Fruit fly (Drosophila melanogaster): ENCODE measurements around the gene ct.
A peak's percentile ranks its signal among the peaks of the same experiment; 100 is the strongest.

The ct gene

DNA sequence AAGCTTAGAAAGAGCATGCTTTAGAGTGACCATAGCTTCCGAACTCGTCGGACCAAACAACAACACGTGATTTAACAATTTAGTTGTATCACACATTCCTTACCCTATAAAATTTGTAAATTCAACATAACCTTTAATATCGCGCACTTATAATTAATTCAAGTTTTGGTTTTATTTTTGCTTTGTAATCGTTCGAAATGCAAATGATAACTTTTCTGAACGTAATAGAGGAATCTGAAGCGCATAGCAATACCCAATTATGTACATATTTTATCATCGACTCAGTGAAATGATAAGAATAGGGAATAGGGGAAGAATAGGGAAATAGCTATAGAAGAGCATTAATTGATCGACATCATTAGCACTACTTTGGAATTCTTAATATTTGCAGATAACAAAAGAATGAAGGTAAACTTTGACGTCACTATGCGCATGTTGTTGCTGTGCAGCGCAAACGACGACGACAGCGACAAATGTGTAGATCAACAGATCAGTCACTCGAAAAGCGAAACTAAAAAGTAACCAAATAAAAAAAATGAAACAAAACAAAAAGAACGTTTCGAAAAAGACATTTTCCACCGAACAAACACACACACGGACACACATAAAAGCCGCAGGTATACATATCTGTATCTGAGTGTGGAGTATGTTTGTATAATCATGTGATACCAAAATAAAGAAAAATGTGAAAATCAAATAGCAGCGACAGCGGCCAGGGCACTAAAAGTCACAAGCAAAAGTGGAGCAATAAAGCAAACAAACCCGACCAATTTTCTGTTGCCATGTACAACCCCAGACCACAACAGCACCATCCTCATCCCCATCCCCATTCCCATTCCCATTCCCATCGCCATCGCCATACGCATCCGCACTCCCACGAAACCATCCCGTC lies 99.4 kb downstream of the ct start:
- TF ChIP-seq pan (optimal IDR thresholded peaks at IDR 0.05) (peak; percentile 58), psq (optimal IDR thresholded peaks at IDR 0.05) (no peak), CG8478 (optimal IDR thresholded peaks at IDR 0.05) (no peak)

DNA sequence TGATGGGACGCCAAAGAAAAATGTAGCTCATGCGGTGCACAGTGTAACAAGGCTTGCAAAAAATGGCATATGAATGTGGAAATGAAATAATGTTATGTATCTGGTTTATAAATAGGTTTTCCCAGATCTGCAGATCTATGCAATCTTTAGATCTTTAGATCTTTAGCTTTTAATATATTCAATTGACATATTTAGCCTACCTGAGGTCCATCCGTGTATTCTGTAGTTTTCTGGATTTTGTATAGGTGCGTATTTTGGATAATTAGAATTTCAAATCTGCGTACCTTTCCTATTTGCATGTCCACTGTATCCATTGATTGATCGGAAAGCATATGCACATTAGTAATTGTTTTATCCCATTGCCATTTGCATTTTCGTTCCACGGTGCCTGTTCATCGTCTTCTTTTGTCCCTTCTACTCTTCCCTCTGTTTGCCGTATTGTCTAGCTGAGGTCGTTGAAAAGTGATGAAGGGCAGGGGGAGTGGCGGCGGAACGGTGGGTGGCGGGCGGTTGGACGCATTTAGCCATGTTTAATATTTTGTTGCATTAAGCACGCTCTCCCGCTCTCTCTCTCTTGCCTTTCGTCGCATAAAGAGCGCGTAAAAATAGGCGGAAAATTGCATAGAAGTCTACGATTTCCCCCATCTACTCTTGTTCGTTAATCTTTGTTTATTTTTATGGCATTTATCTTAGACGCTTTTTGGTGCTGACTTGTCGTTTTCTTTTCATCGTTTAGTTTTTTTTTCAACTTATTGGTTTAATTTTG lies 100.9 kb downstream of the ct start, which contains the start of gene CHES-1-like:
TSS of gene CHES-1-like (minus strand) at position 444 of the 766 bp plus-strand sequence.
- TF ChIP-seq EcR (GFP tag; optimal IDR thresholded peaks at IDR 0.05) = no peak
- peak; percentile 58 for TF ChIP-seq Dll (optimal IDR thresholded peaks at IDR 0.05)
- TF ChIP-seq psq (optimal IDR thresholded peaks at IDR 0.05) = no peak

DNA sequence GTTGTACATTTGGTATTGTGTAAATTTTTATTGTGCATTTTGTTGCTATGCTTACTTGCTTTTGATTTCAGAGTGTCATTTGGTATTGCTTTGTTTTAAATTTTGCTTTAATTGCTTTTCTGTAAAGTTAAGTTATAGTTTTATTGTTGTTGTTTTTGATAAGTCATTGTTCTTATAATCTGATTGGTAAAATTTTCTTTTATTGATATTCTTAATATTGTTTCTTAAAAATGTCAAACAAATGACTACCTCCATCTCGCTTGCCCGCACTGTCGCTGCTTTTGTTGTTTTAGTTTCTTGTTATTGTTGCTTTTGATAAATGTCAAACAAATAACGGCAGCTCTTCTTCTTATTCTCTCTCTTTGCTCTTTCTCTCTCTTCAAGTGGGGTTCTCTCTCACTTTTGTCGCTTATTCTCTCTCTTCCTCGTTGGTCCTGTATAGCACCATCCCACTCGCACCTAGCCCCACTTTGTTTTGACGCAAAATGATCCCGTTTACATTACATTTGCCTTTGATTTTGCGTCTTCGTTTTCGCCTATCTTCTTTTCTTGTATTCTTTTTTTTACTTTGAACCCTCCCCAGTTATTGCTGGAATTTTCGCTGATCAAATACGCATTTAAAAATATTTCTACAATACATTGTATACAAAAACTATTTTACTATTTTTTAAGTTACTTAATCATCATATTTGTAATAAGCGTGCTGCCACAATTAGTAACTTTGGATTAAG lies 101.6 kb downstream of the ct start:
- TF ChIP-seq usp (GFP tag; optimal IDR thresholded peaks at IDR 0.05) (no peak), CG8478 (optimal IDR thresholded peaks at IDR 0.05) (no peak), EcR (GFP tag; optimal IDR thresholded peaks at IDR 0.05) (no peak), Dll (optimal IDR thresholded peaks at IDR 0.05) (no peak), psq (optimal IDR thresholded peaks at IDR 0.05) (no peak), pan (optimal IDR thresholded peaks at IDR 0.05) (no peak)

DNA sequence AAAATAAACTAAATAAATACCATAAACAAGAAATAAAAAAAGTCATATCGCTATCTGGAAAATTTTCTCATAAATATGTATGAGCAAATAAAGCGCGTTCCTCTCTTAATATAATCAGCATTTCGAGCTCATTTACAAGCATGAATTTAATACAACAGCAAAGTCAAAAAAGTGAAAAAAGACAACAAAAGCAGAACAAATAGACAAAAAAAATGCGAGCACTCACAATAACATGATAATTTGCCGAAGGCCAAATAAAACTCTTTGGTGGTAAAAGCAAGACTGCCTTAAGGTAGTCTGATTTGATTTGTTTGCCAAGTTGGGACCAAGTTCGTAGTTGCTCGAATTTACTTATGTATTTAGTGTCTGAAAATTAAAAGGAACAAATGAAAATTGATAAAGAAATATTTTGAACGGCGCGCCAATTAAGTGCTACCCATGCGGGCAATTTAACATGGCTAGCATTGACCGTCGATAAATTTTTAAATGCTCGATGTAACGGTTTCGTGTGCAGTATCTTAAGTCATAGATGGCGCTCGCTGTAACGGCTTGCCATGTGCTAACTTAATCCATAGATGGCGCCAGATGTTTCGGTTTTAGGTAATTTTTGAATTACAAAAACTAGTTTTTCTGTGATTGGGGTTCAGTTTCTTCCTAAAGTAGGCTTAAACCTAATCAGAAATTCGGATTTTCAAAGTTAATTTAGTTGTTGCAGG lies 102.4 kb downstream of the ct start:
- TF ChIP-seq CG8478 (optimal IDR thresholded peaks at IDR 0.05) = no peak
- no peak for TF ChIP-seq pan (optimal IDR thresholded peaks at IDR 0.05)
- no peak for TF ChIP-seq psq (optimal IDR thresholded peaks at IDR 0.05)
- no peak for TF ChIP-seq EcR (GFP tag; optimal IDR thresholded peaks at IDR 0.05)
- no peak for TF ChIP-seq usp (GFP tag; optimal IDR thresholded peaks at IDR 0.05)
- TF ChIP-seq Dll (optimal IDR thresholded peaks at IDR 0.05) = no peak

DNA sequence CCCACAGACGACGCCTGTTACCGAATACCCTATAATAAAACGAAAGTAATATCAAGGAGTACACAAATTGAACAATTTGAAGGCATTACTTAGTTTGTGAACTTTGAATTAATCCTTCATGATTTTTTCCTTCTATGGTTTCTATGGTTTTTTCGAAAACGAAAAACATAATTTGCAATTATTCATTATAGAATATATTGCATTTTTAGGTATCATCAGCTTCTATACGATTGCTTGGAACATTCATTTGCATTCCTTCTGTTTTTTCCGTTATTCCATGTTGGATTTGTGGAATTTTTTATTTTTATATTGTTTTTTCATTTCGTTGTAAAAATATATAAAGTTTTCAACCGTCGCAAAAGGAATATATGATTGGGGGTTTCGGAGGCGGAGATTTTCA lies 107.2 kb downstream of the ct start:
- TF ChIP-seq pan (optimal IDR thresholded peaks at IDR 0.05) (no peak), usp (GFP tag; optimal IDR thresholded peaks at IDR 0.05) (no peak), Dll (optimal IDR thresholded peaks at IDR 0.05) (no peak), psq (optimal IDR thresholded peaks at IDR 0.05) (no peak), EcR (GFP tag; optimal IDR thresholded peaks at IDR 0.05) (no peak), CG8478 (optimal IDR thresholded peaks at IDR 0.05) (no peak)

DNA sequence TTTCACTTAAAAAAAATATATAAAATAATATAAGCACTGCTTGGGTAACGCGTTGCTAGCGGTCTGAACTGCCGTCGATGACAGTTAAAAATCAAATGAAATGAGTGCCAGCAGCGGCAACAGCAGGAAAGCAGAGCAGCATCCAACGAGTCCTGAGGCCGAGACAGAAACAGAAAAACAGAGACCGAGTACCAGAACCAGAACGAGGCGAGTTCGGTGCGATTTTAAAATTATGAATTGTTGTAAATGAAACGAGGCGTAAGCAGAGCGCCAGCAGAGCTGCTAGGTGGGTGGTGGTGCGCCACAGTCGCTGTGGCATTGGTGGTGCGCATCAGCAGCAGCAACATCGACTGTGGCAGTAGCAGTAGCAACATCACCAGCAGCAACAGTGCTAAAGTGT lies 109.6 kb downstream of the ct start, which contains the start of gene CG15478:
TSS of gene CG15478 (minus strand) at position 101 of the 400 bp plus-strand sequence.
- TF ChIP-seq EcR (GFP tag; optimal IDR thresholded peaks at IDR 0.05) (no peak), Dll (optimal IDR thresholded peaks at IDR 0.05) (no peak), usp (GFP tag; optimal IDR thresholded peaks at IDR 0.05) (no peak), CG8478 (optimal IDR thresholded peaks at IDR 0.05) (no peak), psq (optimal IDR thresholded peaks at IDR 0.05) (no peak)

DNA sequence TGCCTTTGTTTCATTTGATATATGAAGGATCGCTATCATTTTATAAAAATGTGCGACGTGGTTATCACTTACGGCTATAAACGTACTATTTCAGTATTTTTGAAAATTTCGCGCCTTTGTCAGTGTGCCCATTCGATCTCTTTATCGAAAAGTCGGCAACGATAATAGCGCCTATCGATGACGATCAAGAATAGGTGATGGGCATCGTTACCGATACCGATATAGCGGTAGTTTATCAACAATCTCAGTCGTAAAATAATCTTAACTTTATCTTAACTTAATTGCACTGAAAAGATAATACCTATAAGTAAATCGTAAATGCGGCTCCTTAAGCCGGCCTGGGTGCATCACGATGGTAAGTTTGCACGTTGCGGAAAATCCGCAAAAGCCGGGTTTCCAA lies 113.7 kb downstream of the ct start, which contains the start of gene Hira:
TSS of gene Hira (plus strand) at position 215 of the 400 bp plus-strand sequence.
- TF ChIP-seq Dll (optimal IDR thresholded peaks at IDR 0.05) (no peak), EcR (GFP tag; optimal IDR thresholded peaks at IDR 0.05) (no peak), CG8478 (optimal IDR thresholded peaks at IDR 0.05) (no peak), psq (optimal IDR thresholded peaks at IDR 0.05) (no peak), usp (GFP tag; optimal IDR thresholded peaks at IDR 0.05) (no peak), pan (optimal IDR thresholded peaks at IDR 0.05) (no peak)
